Worm (Caenorhabditis elegans): ENCODE measurements around the gene M01F1.4.

DNA sequence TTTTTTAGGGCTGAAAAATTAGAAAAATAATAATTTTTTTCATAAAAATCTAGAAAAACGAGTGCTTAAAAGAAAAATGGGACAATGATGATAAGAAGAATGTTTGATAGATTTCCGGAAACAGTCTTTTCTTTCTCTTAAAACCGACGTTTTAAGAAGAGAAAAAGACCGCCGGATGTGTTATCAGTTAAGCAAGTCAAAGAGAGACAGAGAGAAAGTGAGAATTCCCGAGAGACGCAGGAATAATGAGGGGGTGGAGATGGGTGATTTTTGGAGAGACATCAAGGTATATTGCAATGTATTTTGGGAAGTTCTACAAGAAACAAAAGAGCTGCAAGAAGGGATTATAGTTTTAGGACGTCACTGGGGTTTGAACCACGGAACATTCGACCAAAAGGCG lies 34.3 kb downstream of the M01F1.4 start, which contains the start of gene C34C12.9:
- no peak for TF ChIP-seq klf-2 (GFP tag; conservative IDR thresholded peaks at IDR 0.05)
- no peak for TF ChIP-seq tab-1 (GFP tag; IDR thresholded peaks at IDR 0.05)
- TF ChIP-seq ztf-29 (GFP tag; IDR thresholded peaks at IDR 0.05), result no peak
- TF ChIP-seq cog-1 (tag; optimal IDR thresholded peaks at IDR 0.05), result no peak
- no peak for TF ChIP-seq ref-1 (GFP tag; conservative IDR thresholded peaks at IDR 0.05)
- no peak for TF ChIP-seq T22C8.4 (GFP tag; IDR thresholded peaks at IDR 0.05)
- no peak for TF ChIP-seq flt-1 (GFP tag; IDR thresholded peaks at IDR 0.05)
- TF ChIP-seq ztf-23 (GFP tag; IDR thresholded peaks at IDR 0.05), result no peak
- no peak for TF ChIP-seq med-1 (GFP tag; optimal IDR thresholded peaks at IDR 0.05; ENCODE audit: insufficient read depth)
